Worm (Caenorhabditis elegans) whole organism, late embryonic: Measurements from ENCODE around the gene W02D7.8.

Experiments used
- ama-1 ChIP-seq: fragments of 150-350 bp; optimal IDR thresholded peaks from 2 replicates; lab custom pipeline; 2014
- dmd-4 ChIP-seq: sonication (generic microtip); optimal IDR thresholded peaks from 2 replicates; lab custom pipeline; 2016; ENCODE audit warnings: borderline replicate concordance, missing genetic modification characterization, missing compliant biosample characterization
- hlh-13 ChIP-seq: fragments of 200-800 bp; sonication (Bioruptor generic); optimal IDR thresholded peaks from 2 replicates; lab custom pipeline; 2018; ENCODE audit warnings: mild to moderate bottlenecking, missing genetic modification characterization, missing compliant biosample characterization
- tbx-7 ChIP-seq: sonication (generic microtip); optimal IDR thresholded peaks from 2 replicates; lab custom pipeline; 2016; ENCODE audit warnings: missing genotype, missing genetic modification characterization, missing compliant biosample characterization

DNA sequence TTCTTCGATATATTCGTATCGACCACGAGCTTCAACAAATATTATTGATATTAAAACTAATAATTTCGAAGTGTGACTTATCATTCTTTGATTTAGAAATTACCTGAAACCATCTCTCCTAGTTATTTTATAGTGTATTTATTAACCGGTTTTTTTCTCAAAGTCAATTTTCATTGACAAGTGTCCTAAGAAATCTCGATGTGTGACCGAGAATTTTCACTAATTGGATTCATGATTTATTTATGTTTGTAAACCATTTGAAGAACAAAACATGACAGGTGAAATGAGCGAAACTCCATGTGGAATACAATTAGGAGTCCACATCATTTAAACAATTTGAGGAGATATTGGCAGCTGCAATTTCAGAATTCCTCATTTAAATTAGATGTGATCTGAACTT is 42.8 kb downstream of the W02D7.8 start, which contains the start of gene C16D9.8:
- no peak for TF ChIP-seq ama-1 (lab: Kevin White, UChicago)
- no peak for TF ChIP-seq dmd-4
- TF ChIP-seq tbx-7 (tag; lab: Kevin White, UChicago) = no peak
- no peak for TF ChIP-seq hlh-13
